Worm (Caenorhabditis elegans): Measurements from ENCODE around the gene F25E5.9.

The F25E5.9 gene

DNA sequence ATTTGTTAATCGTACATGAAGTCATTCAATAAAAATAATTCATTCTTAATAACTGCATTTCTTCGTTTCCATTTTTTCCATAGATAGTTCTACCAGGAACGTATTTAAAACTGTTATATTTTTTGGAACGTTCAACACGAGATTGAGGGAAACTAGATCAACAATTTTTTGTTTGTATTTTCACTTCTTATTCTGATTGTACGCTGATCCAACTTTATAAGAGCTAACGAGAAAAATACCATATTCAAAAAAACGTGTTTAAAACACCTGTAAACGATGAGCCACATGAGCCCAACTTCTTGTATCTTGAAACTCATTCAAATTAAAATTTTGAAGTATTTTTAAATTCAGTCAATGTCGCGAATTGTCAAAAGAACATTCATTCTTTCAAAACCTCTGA is 21.1 kb downstream of the F25E5.9 start:
- TF ChIP-seq lin-35 (GFP tag; optimal IDR thresholded peaks at IDR 0.05) (peak in 1 of 2 experiments; percentile 17), egl-13 (tag; optimal IDR thresholded peaks at IDR 0.05) (no peak)

DNA sequence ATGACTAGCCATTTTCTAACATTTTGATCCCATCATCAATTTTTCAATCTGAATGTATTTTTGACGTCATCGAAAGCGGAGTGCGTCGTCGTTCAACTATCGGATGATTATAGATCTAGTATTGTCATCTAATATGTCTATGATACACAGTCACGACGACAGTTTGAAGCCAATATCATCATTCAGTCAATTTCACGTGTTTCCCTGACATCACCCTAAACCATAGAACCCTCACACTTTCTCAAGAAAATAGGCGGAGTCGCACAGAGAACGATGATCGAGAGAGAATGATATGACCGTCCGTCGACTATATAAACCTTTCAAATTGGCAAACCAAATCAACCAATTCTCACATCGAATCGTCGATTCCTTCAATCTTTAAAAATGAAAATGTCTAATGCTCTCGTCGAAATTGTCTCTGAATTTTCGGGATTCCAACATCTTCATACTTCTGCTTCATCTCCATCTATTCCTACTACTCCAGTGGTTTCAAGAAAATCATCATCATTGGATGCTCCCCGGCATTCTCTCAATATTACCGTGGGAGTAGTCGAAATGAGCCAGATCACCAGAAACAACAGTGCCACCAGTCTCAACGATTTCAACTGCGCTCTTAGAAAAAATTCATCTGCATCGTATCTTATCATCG is 21.8 kb downstream of the F25E5.9 start, which contains the start of gene F18E3.13:
TSS of gene F18E3.13 (plus strand) at position 385 of the 649 bp plus-strand sequence.
- peak in 1 of 2 experiments; percentile 83 for TF ChIP-seq mdl-1 (tag; optimal IDR thresholded peaks at IDR 0.05)
- no peak for TF ChIP-seq sptf-1 (tag; optimal IDR thresholded peaks at IDR 0.05)
- no peak for TF ChIP-seq alr-1 (tag; optimal IDR thresholded peaks at IDR 0.05; ENCODE audit: borderline replicate concordance)
- no peak for TF ChIP-seq hpl-2 (GFP tag; optimal IDR thresholded peaks at IDR 0.05)
- peak; percentile 65 for TF ChIP-seq skn-1 (tag; optimal IDR thresholded peaks at IDR 0.05)
- TF ChIP-seq ama-1 (optimal IDR thresholded peaks at IDR 0.05), result no peak
- peak; percentile 71 for TF ChIP-seq lin-14 (GFP tag; optimal IDR thresholded peaks at IDR 0.05)
- TF ChIP-seq lin-35 (GFP tag; optimal IDR thresholded peaks at IDR 0.05), result peak in 1 of 2 experiments; percentile 69
- no peak for TF ChIP-seq efl-3 (GFP tag; optimal IDR thresholded peaks at IDR 0.05)
- TF ChIP-seq nhr-77 (tag; optimal IDR thresholded peaks at IDR 0.05), result no peak
- TF ChIP-seq Y116A8C.19 (tag; optimal IDR thresholded peaks at IDR 0.05; ENCODE audit: borderline replicate concordance), result no peak
- no peak for TF ChIP-seq snpc-4 (tag; optimal IDR thresholded peaks at IDR 0.05)
- peak; percentile 50 for TF ChIP-seq ztf-4 (tag; optimal IDR thresholded peaks at IDR 0.05)
- peak; percentile 95 for TF ChIP-seq nhr-20 (tag; optimal IDR thresholded peaks at IDR 0.05)
- no peak for TF ChIP-seq ets-5 (GFP tag; IDR thresholded peaks at IDR 0.05)
- no peak for TF ChIP-seq hlh-17 (GFP tag; optimal IDR thresholded peaks at IDR 0.05; ENCODE audit: borderline replicate concordance)
- TF ChIP-seq xbp-1 (tag; optimal IDR thresholded peaks at IDR 0.05), result no peak
- TF ChIP-seq efl-1 (optimal IDR thresholded peaks at IDR 0.05), result no peak
- TF ChIP-seq efl-1 (GFP tag; optimal IDR thresholded peaks at IDR 0.05 in 1 of 2), result peak in 1 of 2 experiments; percentile 89
- TF ChIP-seq nhr-76 (tag; optimal IDR thresholded peaks at IDR 0.05), result no peak
- no peak for TF ChIP-seq ztf-11 (tag; optimal IDR thresholded peaks at IDR 0.05)
- no peak for TF ChIP-seq fos-1 (tag; optimal IDR thresholded peaks at IDR 0.05)
- peak; percentile 7 for TF ChIP-seq jun-1 (tag; optimal IDR thresholded peaks at IDR 0.05)
- no peak for TF ChIP-seq pax-3 (tag; optimal IDR thresholded peaks at IDR 0.05)
- no peak for TF ChIP-seq lin-39 (tag; optimal IDR thresholded peaks at IDR 0.05)
- TF ChIP-seq C04F5.9 (tag; optimal IDR thresholded peaks at IDR 0.05), result no peak
- no peak for TF ChIP-seq pag-3 (tag; optimal IDR thresholded peaks at IDR 0.05; ENCODE audit: borderline replicate concordance, insufficient read depth)
- TF ChIP-seq aly-2 (tag; optimal IDR thresholded peaks at IDR 0.05), result no peak
- TF ChIP-seq nhr-85 (tag), result peak; percentile 98
- no peak for TF ChIP-seq vab-15 (tag; optimal IDR thresholded peaks at IDR 0.05)
- peak; percentile 78 for TF ChIP-seq nhr-90 (tag; optimal IDR thresholded peaks at IDR 0.05; ENCODE audit: poor library complexity)
- TF ChIP-seq isw-1 (GFP tag; IDR thresholded peaks at IDR 0.05), result no peak
- TF ChIP-seq blmp-1 (tag; optimal IDR thresholded peaks at IDR 0.05), result peak; percentile 90
- TF ChIP-seq swsn-7 (tag; optimal IDR thresholded peaks at IDR 0.05), result no peak
- TF ChIP-seq lin-13 (GFP tag; optimal IDR thresholded peaks at IDR 0.05), result no peak
- TF ChIP-seq fkh-4 (tag; optimal IDR thresholded peaks at IDR 0.05; ENCODE audit: borderline replicate concordance), result no peak
- TF ChIP-seq mef-2 (tag; optimal IDR thresholded peaks at IDR 0.05), result no peak
- peak; percentile 43 for TF ChIP-seq C16A3.4 (tag; optimal IDR thresholded peaks at IDR 0.05)
- TF ChIP-seq unc-30 (tag; optimal IDR thresholded peaks at IDR 0.05), result no peak
- no peak for TF ChIP-seq nhr-237 (tag; optimal IDR thresholded peaks at IDR 0.05)
- TF ChIP-seq nhr-19 (GFP tag; conservative IDR thresholded peaks at IDR 0.05), result peak; percentile 97
- TF ChIP-seq ceh-82 (tag; optimal IDR thresholded peaks at IDR 0.05), result no peak
- TF ChIP-seq lsy-2 (tag; optimal IDR thresholded peaks at IDR 0.05), result no peak
- TF ChIP-seq nhr-84 (tag; optimal IDR thresholded peaks at IDR 0.05), result no peak
- peak in 1 of 3 experiments; percentile 24 for TF ChIP-seq dpl-1 (GFP tag; optimal IDR thresholded peaks at IDR 0.05)
- peak in 5 of 6 experiments; percentile 43 to 97 (median 69) for TF ChIP-seq elt-3 (tag; optimal IDR thresholded peaks at IDR 0.05)
- TF ChIP-seq fkh-8 (tag; optimal IDR thresholded peaks at IDR 0.05), result no peak
- no peak for TF ChIP-seq mab-9 (GFP tag; IDR thresholded peaks at IDR 0.05)
- TF ChIP-seq nhr-12 (tag; optimal IDR thresholded peaks at IDR 0.05), result no peak
